Worm (Caenorhabditis elegans) whole organism, young adult: ENCODE measurements around the gene clec-162.
A peak's percentile ranks its signal among the peaks of the same experiment; 100 is the strongest.

Experiments
- B0336.3 ChIP-seq: fragments of 200-800 bp; sonication (Bioruptor generic); IDR thresholded peaks from 2 replicates; pipeline ENCODE4 v1.3.6; 2022; ENCODE audit warnings: missing genetic modification characterization, missing compliant biosample characterization
- F37B4.10 ChIP-seq: fragments of 200-800 bp; sonication (Bioruptor generic); IDR thresholded peaks from 2 replicates; pipeline ENCODE4 v1.3.6; 2022; ENCODE audit warnings: missing genetic modification characterization, missing compliant biosample characterization
- F55B11.4 ChIP-seq: sonication (generic microtip); optimal IDR thresholded peaks from 2 replicates; lab custom pipeline; 2016; ENCODE audit warnings: missing compliant biosample characterization, missing genetic modification characterization, borderline replicate concordance; ENCODE audit not compliant: insufficient read depth
- K11D2.4 ChIP-seq: fragments of 200-800 bp; sonication (Bioruptor generic); IDR thresholded peaks from 2 replicates; pipeline ENCODE4 v1.3.6; 2022; ENCODE audit warnings: missing genetic modification reagents, missing genetic modification characterization, missing compliant biosample characterization
- K12H6.12 ChIP-seq: fragments of 200-800 bp; sonication (Bioruptor generic); optimal IDR thresholded peaks from 2 replicates; lab custom pipeline; 2018; ENCODE audit warnings: mild to moderate bottlenecking, missing genetic modification characterization, missing compliant biosample characterization
- Y95B8A.8 ChIP-seq: fragments of 200-800 bp; sonication (Bioruptor generic); IDR thresholded peaks from 2 replicates; pipeline ENCODE4 v1.3.6; 2022; ENCODE audit warnings: missing genetic modification reagents, missing genetic modification characterization, missing compliant biosample characterization
- cebp-1 ChIP-seq, 2 experiments: fragments of 200-800 bp in 1 of 2; sonication (Bioruptor generic) in 1 of 2; sonication (generic microtip) in 1 of 2; IDR thresholded peaks in 1 of 2; optimal IDR thresholded peaks in 1 of 2; 2 replicates each; pipeline versions ENCODE4 v1.3.6 to Lab custom; 2017 to 2022; ENCODE audit warnings: missing compliant biosample characterization in 2 of 2, missing genetic modification characterization in 2 of 2, mild to moderate bottlenecking in 1 of 2, missing genetic modification reagents in 1 of 2, moderate library complexity in 1 of 2
- die-1 ChIP-seq: sonication (generic microtip); optimal IDR thresholded peaks from 2 replicates; lab custom pipeline; 2016; ENCODE audit warnings: missing genotype, mild to moderate bottlenecking, missing genetic modification characterization, missing compliant biosample characterization
- egrh-3 ChIP-seq: fragments of 200-800 bp; sonication (Bioruptor generic); IDR thresholded peaks from 2 replicates; pipeline ENCODE4 v1.3.6; 2022; ENCODE audit warnings: missing genetic modification reagents, missing genetic modification characterization, missing compliant biosample characterization
- ekl-4 ChIP-seq: fragments of 200-800 bp; sonication (Bioruptor generic); IDR thresholded peaks from 2 replicates; pipeline ENCODE4 v1.3.6; 2022; ENCODE audit warnings: missing genetic modification reagents, missing genetic modification characterization, missing compliant biosample characterization
- hlh-12 ChIP-seq: sonication (generic microtip); optimal IDR thresholded peaks from 2 replicates; lab custom pipeline; 2016; ENCODE audit warnings: missing genetic modification characterization, missing compliant biosample characterization
- hlh-26 ChIP-seq: fragments of 200-800 bp; sonication (Bioruptor generic); conservative IDR thresholded peaks from 2 replicates; pipeline ENCODE4 v1.3.6; 2022; ENCODE audit warnings: missing genetic modification reagents, missing genetic modification characterization, missing compliant biosample characterization
- hmg-1.2 ChIP-seq: fragments of 200-800 bp; sonication (Bioruptor generic); IDR thresholded peaks from 2 replicates; pipeline ENCODE4 v1.3.6; 2022; ENCODE audit warnings: missing genetic modification reagents, missing genetic modification characterization, missing compliant biosample characterization
- hsf-1 ChIP-seq: fragments of 200-800 bp; sonication (Bioruptor generic); IDR thresholded peaks from 2 replicates; pipeline ENCODE4 v1.3.6; 2022; ENCODE audit warnings: missing genetic modification reagents, missing genetic modification characterization, missing compliant biosample characterization
- lag-1 ChIP-seq: fragments of 200-800 bp; sonication (Bioruptor generic); IDR thresholded peaks from 2 replicates; pipeline ENCODE4 v1.3.6; 2022; ENCODE audit warnings: missing genetic modification reagents, missing genetic modification characterization, missing compliant biosample characterization
- lsl-1 ChIP-seq: fragments of 200-800 bp; sonication (Bioruptor generic); optimal IDR thresholded peaks from 2 replicates; lab custom pipeline; 2018; ENCODE audit warnings: mild to moderate bottlenecking, missing genetic modification characterization, moderate library complexity, missing compliant biosample characterization
- madf-3 ChIP-seq: fragments of 200-800 bp; sonication (Bioruptor generic); IDR thresholded peaks from 2 replicates; pipeline ENCODE4 v1.3.6; 2022; ENCODE audit warnings: missing genetic modification reagents, missing genetic modification characterization, missing compliant biosample characterization
- mcd-1 ChIP-seq: fragments of 200-800 bp; sonication (Bioruptor generic); IDR thresholded peaks from 2 replicates; pipeline ENCODE4 v1.3.6; 2022; ENCODE audit warnings: missing genetic modification reagents, missing genetic modification characterization, missing compliant biosample characterization
- mel-28 ChIP-seq: sonication (generic microtip); optimal IDR thresholded peaks from 2 replicates; lab custom pipeline; 2016; ENCODE audit warnings: borderline replicate concordance, mild to moderate bottlenecking, missing genetic modification characterization, missing compliant biosample characterization
- nfya-2 ChIP-seq: fragments of 200-800 bp; sonication (Bioruptor generic); IDR thresholded peaks from 2 replicates; pipeline ENCODE4 v1.3.6; 2022; ENCODE audit warnings: missing genetic modification reagents, missing genetic modification characterization, missing compliant biosample characterization
- nfyb-1 ChIP-seq: fragments of 200-800 bp; sonication (Bioruptor generic); IDR thresholded peaks from 2 replicates; pipeline ENCODE4 v1.3.6; 2022; ENCODE audit warnings: missing genetic modification reagents, missing genetic modification characterization, missing compliant biosample characterization
- nhr-120 ChIP-seq: fragments of 200-800 bp; sonication (Bioruptor generic); IDR thresholded peaks from 2 replicates; pipeline ENCODE4 v1.3.6; 2022; ENCODE audit warnings: missing genetic modification characterization, missing compliant biosample characterization
- nhr-179 ChIP-seq: sonication (generic microtip); optimal IDR thresholded peaks from 2 replicates; lab custom pipeline; 2016; ENCODE audit warnings: mild to moderate bottlenecking, missing genetic modification characterization, missing compliant biosample characterization
- pbrm-1 ChIP-seq: fragments of 200-800 bp; sonication (Bioruptor generic); IDR thresholded peaks from 2 replicates; pipeline ENCODE4 v1.3.6; 2022; ENCODE audit warnings: missing genetic modification reagents, missing genetic modification characterization, missing compliant biosample characterization
- repo-1 ChIP-seq: sonication (generic microtip); optimal IDR thresholded peaks from 2 replicates; lab custom pipeline; 2017; ENCODE audit warnings: mild to moderate bottlenecking, missing genetic modification characterization, missing compliant biosample characterization
- snpc-4 ChIP-seq, 5 experiments: fragments of 150-350 bp in 1 of 5; sonication (generic microtip) in 4 of 5; optimal IDR thresholded peaks; 2 replicates each; lab custom pipeline; 2014 to 2018; ENCODE audit warnings: missing genetic modification characterization in 5 of 5, missing biosample characterization in 3 of 5, antibody characterized with exemption in 2 of 5, mild to moderate bottlenecking in 2 of 5, missing compliant biosample characterization in 2 of 5, missing genotype in 2 of 5, moderate library complexity in 2 of 5, missing genetic modification reagents in 1 of 5
- zfh-2 ChIP-seq: fragments of 200-800 bp; sonication (Bioruptor generic); conservative IDR thresholded peaks from 2 replicates; pipeline ENCODE4 v1.3.6; 2022; ENCODE audit warnings: missing genetic modification reagents, missing genetic modification characterization, missing compliant biosample characterization
- zim-3 ChIP-seq: sonication (generic microtip); optimal IDR thresholded peaks from 2 replicates; lab custom pipeline; 2017; ENCODE audit warnings: mild to moderate bottlenecking, missing genetic modification characterization, moderate library complexity, missing compliant biosample characterization
- ztf-28 ChIP-seq: fragments of 200-800 bp; sonication (Bioruptor generic); IDR thresholded peaks from 2 replicates; pipeline ENCODE4 v1.3.6; 2022; ENCODE audit warnings: missing genetic modification reagents, missing genetic modification characterization, missing compliant biosample characterization

clec-162 gene

DNA sequence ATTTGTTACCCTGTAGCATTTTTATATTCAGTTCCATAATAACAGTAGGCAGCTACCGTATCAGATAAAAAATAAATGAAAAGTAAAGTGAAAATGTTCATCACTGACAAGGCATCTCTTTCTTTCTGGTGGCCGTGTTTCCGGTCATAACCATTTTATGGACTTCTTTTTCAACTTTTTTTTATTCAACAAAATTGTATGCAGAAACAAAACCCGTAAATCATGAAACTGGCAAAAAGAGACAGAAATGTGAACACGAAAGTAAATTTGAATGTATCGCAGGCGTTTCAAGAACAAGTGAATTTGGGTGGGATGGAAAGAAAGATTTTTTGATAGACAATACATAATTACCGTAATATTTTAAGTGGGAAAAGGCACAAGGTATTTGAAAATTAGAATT is at the start of gene clec-162:
clec-162 (minus strand) TSS at position 101 of the 400 bp plus-strand sequence.
- TF ChIP-seq B0336.3 (GFP tag; lab: Robert Waterston, UW) (no peak), F37B4.10 (no peak), nfya-2 (GFP tag; lab: Robert Waterston, UW) (no peak), lag-1 (GFP tag; lab: Robert Waterston, UW) (no peak), nhr-120 (GFP tag; lab: Robert Waterston, UW) (no peak), K11D2.4 (no peak)
- TF ChIP-seq, all 124 proteins: peak for 0

- TF ChIP-seq K11D2.4: no peak
- 0 out of 2 replicates have a peak, but pooled peaks have one; percentile 26 for TF ChIP-seq zfh-2 (GFP tag; lab: Robert Waterston, UW)
Observed at ce11 chrIII:9772394-9772793, 47.4 kb upstream of the clec-162 start.

DNA sequence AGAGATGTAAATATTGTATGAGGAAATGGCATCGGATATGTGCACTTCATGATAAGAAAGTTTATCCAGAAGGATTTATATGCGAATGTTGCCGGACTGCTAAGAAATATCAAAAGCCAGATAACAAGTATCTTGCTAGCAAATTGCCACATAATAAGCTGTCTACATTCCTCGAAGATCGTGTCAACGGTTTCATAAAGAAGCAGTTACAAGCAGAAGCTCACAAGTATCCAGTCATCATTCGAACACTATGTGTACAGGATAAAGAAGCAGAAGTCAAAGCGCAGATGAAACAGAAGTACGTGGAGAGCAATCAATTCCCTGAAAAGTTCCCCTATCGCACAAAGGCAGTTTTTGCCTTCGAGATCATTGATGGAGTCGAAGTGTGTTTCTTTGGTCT is 45.6 kb upstream of the clec-162 start:
- TF ChIP-seq cebp-1 (GFP tag; IDR thresholded peaks at IDR 0.05; lab: Robert Waterston, UW) (no peak), cebp-1 (tag; optimal IDR thresholded peaks at IDR 0.05; lab: Kevin White, UChicago) (no peak), hsf-1 (GFP tag; lab: Robert Waterston, UW) (0 out of 2 replicates have a peak, but pooled peaks have one; percentile 18)
- TF ChIP-seq, all 124 proteins: peak for 1

DNA sequence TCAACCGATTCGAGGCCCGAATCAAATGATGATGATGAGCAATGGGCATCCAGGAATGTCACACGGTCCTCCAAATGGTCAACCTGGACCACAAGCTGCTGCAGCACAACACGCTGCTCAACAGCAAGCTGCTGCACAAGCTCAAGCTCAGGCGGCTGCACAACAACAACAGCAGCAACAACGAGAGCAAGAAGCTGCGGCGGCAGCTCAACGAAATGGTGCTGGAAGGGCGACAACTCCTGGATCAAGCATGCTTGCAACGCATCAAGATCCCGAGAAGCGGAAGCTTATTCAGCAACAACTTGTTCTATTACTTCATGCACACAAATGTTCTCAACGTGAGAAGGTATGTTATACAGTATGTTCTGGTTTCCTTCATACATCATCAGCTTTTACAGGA is 43.0 kb upstream of the clec-162 start:
- TF ChIP-seq nfyb-1 (GFP tag; lab: Robert Waterston, UW): peak; percentile 40; the same call in 1 of the 2 replicates
- TF ChIP-seq F55B11.4 (tag; lab: Kevin White, UChicago): no peak
- TF ChIP-seq zfh-2 (GFP tag; lab: Robert Waterston, UW): peak; percentile 54; the same call in 1 of the 2 replicates
- no peak for TF ChIP-seq snpc-4 (GFP tag; optimal IDR thresholded peaks at IDR 0.05; lab: Kevin White, UChicago)
- TF ChIP-seq snpc-4 (tag; optimal IDR thresholded peaks at IDR 0.05; lab: Kevin White, UChicago): no peak
- 0 out of 2 replicates have a peak, but pooled peaks have one; percentile 30 for TF ChIP-seq egrh-3
- TF ChIP-seq zim-3 (tag; lab: Kevin White, UChicago): peak; percentile 7
- no peak for TF ChIP-seq hlh-12
- no peak for TF ChIP-seq ztf-28 (GFP tag; lab: Robert Waterston, UW)

DNA sequence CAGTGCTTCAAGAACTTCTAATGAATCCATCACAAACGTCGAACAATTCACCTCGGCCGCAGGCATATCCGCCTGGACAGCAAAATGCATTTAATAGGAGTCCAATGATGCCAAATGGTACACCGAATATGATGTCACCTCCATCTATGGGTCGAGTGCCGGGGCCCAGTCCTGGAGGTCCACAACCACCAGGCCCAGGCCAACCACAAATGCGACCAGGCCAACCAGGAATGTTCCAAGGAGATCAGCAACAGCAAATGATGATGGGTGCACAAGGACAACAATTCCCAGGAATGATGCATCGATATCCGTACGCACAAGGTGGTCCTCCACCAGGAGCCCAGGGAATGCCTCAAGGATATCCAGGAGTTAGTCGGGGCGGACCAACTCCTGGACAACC is 42.1 kb upstream of the clec-162 start:
- TF ChIP-seq zfh-2 (GFP tag; lab: Robert Waterston, UW) (peak; percentile 35; the same call in 1 of the 2 replicates), K11D2.4 (0 out of 2 replicates have a peak, but pooled peaks have one; percentile 30), hlh-26 (no peak)

ce11 chrIII:9766175-9766574 is 41.2 kb upstream of the clec-162 start, which contains the start of gene cbp-1:
Gene cbp-1 (plus strand): TSS chrIII:9766509.
- no peak for TF ChIP-seq nhr-179 (tag; lab: Kevin White, UChicago)
- TF ChIP-seq Y95B8A.8 (GFP tag; lab: Robert Waterston, UW): no peak
- TF ChIP-seq hmg-1.2 (GFP tag; lab: Robert Waterston, UW): peak; percentile 90
- no peak for TF ChIP-seq mel-28 (tag; lab: Kevin White, UChicago)
- 0 out of 2 replicates have a peak, but pooled peaks have one; percentile 58 for TF ChIP-seq madf-3 (GFP tag; lab: Robert Waterston, UW)
- 0 out of 2 replicates have a peak, but pooled peaks have one; percentile 5 for TF ChIP-seq mcd-1
- TF ChIP-seq die-1 (tag; lab: Kevin White, UChicago): no peak
- no peak for TF ChIP-seq zim-3 (tag; lab: Kevin White, UChicago)
- TF ChIP-seq pbrm-1 (GFP tag; lab: Robert Waterston, UW): 0 out of 2 replicates have a peak, but pooled peaks have one; percentile 11
- no peak for TF ChIP-seq repo-1 (tag; lab: Kevin White, UChicago)
- TF ChIP-seq ekl-4 (GFP tag; lab: Robert Waterston, UW): no peak
- TF ChIP-seq lsl-1 (GFP tag; lab: Kevin White, UChicago): no peak
- TF ChIP-seq K12H6.12: no peak
